Fruit fly (Drosophila melanogaster): ENCODE data around the gene SH3PX1.

dm6 chr3L:9688674-9689073, 25.0 kb downstream of the SH3PX1 start:
- TF ChIP-seq CTCF (optimal IDR thresholded peaks at IDR 0.05) (no peak), CG8478 (optimal IDR thresholded peaks at IDR 0.05) (no peak)

All from S2 (cell line).